Worm (Caenorhabditis elegans): ENCODE results near the gene sams-1.

sams-1 gene

ce11 chrX:11969554-11969953 lies 3.8 kb downstream of the sams-1 start:
- TF ChIP-seq ztf-29 (GFP tag; IDR thresholded peaks at IDR 0.05) (no peak), T22C8.4 (GFP tag; IDR thresholded peaks at IDR 0.05) (no peak), klf-2 (GFP tag; conservative IDR thresholded peaks at IDR 0.05) (no peak), flt-1 (GFP tag; IDR thresholded peaks at IDR 0.05) (no peak), ref-1 (GFP tag; conservative IDR thresholded peaks at IDR 0.05) (no peak), cog-1 (tag; optimal IDR thresholded peaks at IDR 0.05) (no peak), ztf-23 (GFP tag; IDR thresholded peaks at IDR 0.05) (no peak), med-1 (GFP tag; optimal IDR thresholded peaks at IDR 0.05; ENCODE audit: insufficient read depth) (no peak), tab-1 (GFP tag; IDR thresholded peaks at IDR 0.05) (no peak)

ce11 chrX:11971323-11971722 lies 5.6 kb downstream of the sams-1 start:
- TF ChIP-seq tab-1 (GFP tag; IDR thresholded peaks at IDR 0.05) (no peak), T22C8.4 (GFP tag; IDR thresholded peaks at IDR 0.05) (no peak)

ce11 chrX:11974629-11975085 lies 8.9 kb downstream of the sams-1 start, which contains the start of gene set-6:
set-6 (minus strand) TSS chrX:11974679.
- TF ChIP-seq T22C8.4 (GFP tag; IDR thresholded peaks at IDR 0.05) (peak; percentile 60; the same call in 1 of the 2 replicates), klf-2 (GFP tag; conservative IDR thresholded peaks at IDR 0.05) (no peak)

- TF ChIP-seq T22C8.4 (GFP tag; IDR thresholded peaks at IDR 0.05) (no peak), flt-1 (GFP tag; IDR thresholded peaks at IDR 0.05) (no peak), klf-2 (GFP tag; conservative IDR thresholded peaks at IDR 0.05) (no peak), tab-1 (GFP tag; IDR thresholded peaks at IDR 0.05) (no peak), ref-1 (GFP tag; conservative IDR thresholded peaks at IDR 0.05) (no peak), ztf-23 (GFP tag; IDR thresholded peaks at IDR 0.05) (no peak), ztf-29 (GFP tag; IDR thresholded peaks at IDR 0.05) (no peak), cog-1 (tag; optimal IDR thresholded peaks at IDR 0.05) (no peak), med-1 (GFP tag; optimal IDR thresholded peaks at IDR 0.05; ENCODE audit: insufficient read depth) (no peak)
Measured at ce11 chrX:11982065-11982464, 16.3 kb downstream of the sams-1 start, which contains the start of gene nhr-167. nhr-167 (minus strand) TSS chrX:11982085.

- TF ChIP-seq T22C8.4 (GFP tag; IDR thresholded peaks at IDR 0.05) (no peak), cog-1 (tag; optimal IDR thresholded peaks at IDR 0.05) (no peak), ref-1 (GFP tag; conservative IDR thresholded peaks at IDR 0.05) (no peak), ztf-23 (GFP tag; IDR thresholded peaks at IDR 0.05) (no peak), flt-1 (GFP tag; IDR thresholded peaks at IDR 0.05) (no peak), tab-1 (GFP tag; IDR thresholded peaks at IDR 0.05) (no peak), ztf-29 (GFP tag; IDR thresholded peaks at IDR 0.05) (no peak), klf-2 (GFP tag; conservative IDR thresholded peaks at IDR 0.05) (no peak), med-1 (GFP tag; optimal IDR thresholded peaks at IDR 0.05; ENCODE audit: insufficient read depth) (no peak)
Measured at ce11 chrX:11983576-11984061, 17.9 kb downstream of the sams-1 start, which contains the start of gene C49F5.3. C49F5.3 (minus strand) TSS chrX:11983626.

ce11 chrX:11985887-11986286 lies 20.1 kb downstream of the sams-1 start, which contains the start of gene C49F5.5:
C49F5.5 (plus strand) TSS chrX:11986187.
- no peak for TF ChIP-seq cog-1 (tag; optimal IDR thresholded peaks at IDR 0.05)

- TF ChIP-seq flt-1 (GFP tag; IDR thresholded peaks at IDR 0.05) (no peak), T22C8.4 (GFP tag; IDR thresholded peaks at IDR 0.05) (no peak), ztf-29 (GFP tag; IDR thresholded peaks at IDR 0.05) (no peak), ref-1 (GFP tag; conservative IDR thresholded peaks at IDR 0.05) (no peak), med-1 (GFP tag; optimal IDR thresholded peaks at IDR 0.05; ENCODE audit: insufficient read depth) (no peak), ztf-23 (GFP tag; IDR thresholded peaks at IDR 0.05) (no peak), tab-1 (GFP tag; IDR thresholded peaks at IDR 0.05) (no peak), cog-1 (tag; optimal IDR thresholded peaks at IDR 0.05) (no peak), klf-2 (GFP tag; conservative IDR thresholded peaks at IDR 0.05) (no peak)
Measured at ce11 chrX:11987900-11988364, 22.2 kb downstream of the sams-1 start, which contains the start of gene C49F5.6. C49F5.6 (plus strand) TSS chrX:11988314.

- TF ChIP-seq ztf-23 (GFP tag; IDR thresholded peaks at IDR 0.05) (no peak), cog-1 (tag; optimal IDR thresholded peaks at IDR 0.05) (no peak), med-1 (GFP tag; optimal IDR thresholded peaks at IDR 0.05; ENCODE audit: insufficient read depth) (no peak), tab-1 (GFP tag; IDR thresholded peaks at IDR 0.05) (no peak)
Measured at ce11 chrX:11992246-11992645, 26.5 kb downstream of the sams-1 start.

- TF ChIP-seq ztf-23 (GFP tag; IDR thresholded peaks at IDR 0.05) (no peak), klf-2 (GFP tag; conservative IDR thresholded peaks at IDR 0.05) (no peak), flt-1 (GFP tag; IDR thresholded peaks at IDR 0.05) (no peak), ztf-29 (GFP tag; IDR thresholded peaks at IDR 0.05) (no peak), T22C8.4 (GFP tag; IDR thresholded peaks at IDR 0.05) (no peak), med-1 (GFP tag; optimal IDR thresholded peaks at IDR 0.05; ENCODE audit: insufficient read depth) (no peak), cog-1 (tag; optimal IDR thresholded peaks at IDR 0.05) (no peak), tab-1 (GFP tag; IDR thresholded peaks at IDR 0.05) (no peak), ref-1 (GFP tag; conservative IDR thresholded peaks at IDR 0.05) (no peak)
Measured at ce11 chrX:11992778-11993177, 27.0 kb downstream of the sams-1 start.

- TF ChIP-seq klf-2 (GFP tag; conservative IDR thresholded peaks at IDR 0.05): no peak
Measured at ce11 chrX:11993327-11993726, 27.6 kb downstream of the sams-1 start.

- no peak for TF ChIP-seq tab-1 (GFP tag; IDR thresholded peaks at IDR 0.05)
Measured at ce11 chrX:11994484-11994883, 28.7 kb downstream of the sams-1 start, which contains the start of gene C49F5.7. C49F5.7 (plus strand) TSS chrX:11994784.

Data from whole organism, midembryonic.